Fruit fly (Drosophila melanogaster) whole organism, pupa: Measurements from ENCODE around the gene mei-217.

Experiments used
- CG10348 ChIP-seq: fragments of 200-800 bp; sonication (Bioruptor generic); IDR thresholded peaks from 2 replicates; pipeline ENCODE4 v1.3.6; 2022; ENCODE audit warnings: missing biosample characterization, missing genetic modification characterization
- CG12605 ChIP-seq: fragments of 200-800 bp; sonication (Bioruptor generic); IDR thresholded peaks from 2 replicates; pipeline ENCODE4 v1.3.6; 2022; ENCODE audit warnings: missing biosample characterization, missing genetic modification characterization
- CG13204 ChIP-seq: fragments of 200-800 bp; sonication (Bioruptor generic); optimal IDR thresholded peaks from 2 replicates; lab custom pipeline; 2018; ENCODE audit warnings: missing biosample characterization, mild to moderate bottlenecking, missing genetic modification characterization, moderate library complexity
- CG14655 ChIP-seq: fragments of 200-800 bp; sonication (Bioruptor generic); optimal IDR thresholded peaks from 3 replicates; lab custom pipeline; 2017; ENCODE audit warnings: mild to moderate bottlenecking, missing biosample characterization, missing genetic modification reagents, missing genetic modification characterization
- CG15710 ChIP-seq: fragments of 200-800 bp; sonication (Bioruptor generic); optimal IDR thresholded peaks from 2 replicates; lab custom pipeline; 2018; ENCODE audit warnings: missing biosample characterization, mild to moderate bottlenecking, missing genetic modification characterization, moderate library complexity
- CG17806 ChIP-seq: fragments of 200-800 bp; sonication (Bioruptor generic); optimal IDR thresholded peaks from 2 replicates; lab custom pipeline; 2018; ENCODE audit warnings: missing biosample characterization, mild to moderate bottlenecking, missing genetic modification characterization, moderate library complexity
- CG32121 ChIP-seq: fragments of 200-800 bp; sonication (Bioruptor generic); IDR thresholded peaks from 2 replicates; pipeline ENCODE4 v1.3.6; 2022; ENCODE audit warnings: missing biosample characterization, missing genetic modification characterization
- CG34367 ChIP-seq: fragments of 200-800 bp; sonication (Bioruptor generic); optimal IDR thresholded peaks from 2 replicates; lab custom pipeline; 2018; ENCODE audit warnings: missing biosample characterization, mild to moderate bottlenecking, missing genetic modification characterization
- CG4496 ChIP-seq: fragments of 200-800 bp; sonication (Bioruptor generic); IDR thresholded peaks from 3 replicates; pipeline ENCODE4 v1.3.6; 2022; ENCODE audit warnings: missing biosample characterization, missing genetic modification characterization
- CG8159 ChIP-seq: fragments of 200-800 bp; sonication (Bioruptor generic); optimal IDR thresholded peaks from 3 replicates; lab custom pipeline; 2018; ENCODE audit warnings: missing biosample characterization, mild to moderate bottlenecking, missing genetic modification characterization, moderate library complexity
- CG8301 ChIP-seq: fragments of 200-800 bp; sonication (Bioruptor generic); optimal IDR thresholded peaks from 2 replicates; lab custom pipeline; 2018; ENCODE audit warnings: missing biosample characterization, mild to moderate bottlenecking, missing genetic modification characterization
- CG9948 ChIP-seq: fragments of 200-800 bp; sonication (Bioruptor generic); optimal IDR thresholded peaks from 2 replicates; lab custom pipeline; 2018; ENCODE audit warnings: missing biosample characterization, mild to moderate bottlenecking, missing genetic modification characterization, moderate library complexity
- D1 ChIP-seq: fragments of 200-800 bp; sonication (Bioruptor generic); optimal IDR thresholded peaks from 2 replicates; lab custom pipeline; 2018; ENCODE audit warnings: missing biosample characterization, mild to moderate bottlenecking, missing genetic modification characterization, moderate library complexity
- EcR ChIP-seq: fragments of 200-800 bp; sonication (Bioruptor generic); optimal IDR thresholded peaks from 3 replicates; lab custom pipeline; 2019; ENCODE audit warnings: missing biosample characterization, missing genetic modification characterization, mild to moderate bottlenecking, moderate library complexity, missing genetic modification reagents
- Ets98B ChIP-seq: fragments of 200-800 bp; sonication (Bioruptor generic); IDR thresholded peaks from 2 replicates; pipeline ENCODE4 v1.3.6; 2022; ENCODE audit warnings: missing biosample characterization, missing genetic modification characterization
- Pif1A ChIP-seq: fragments of 200-800 bp; sonication (Bioruptor generic); optimal IDR thresholded peaks from 3 replicates; lab custom pipeline; 2016; ENCODE audit warnings: missing biosample characterization, missing genetic modification characterization
- Pif1B ChIP-seq: fragments of 200-800 bp; sonication (Bioruptor generic); optimal IDR thresholded peaks from 3 replicates; lab custom pipeline; 2016; ENCODE audit warnings: missing biosample characterization, missing genetic modification characterization
- Snoo ChIP-seq: fragments of 200-800 bp; sonication (Bioruptor generic); optimal IDR thresholded peaks from 3 replicates; lab custom pipeline; 2017; ENCODE audit warnings: missing biosample characterization, mild to moderate bottlenecking, missing genetic modification characterization, inconsistent platforms
- fd96Ca ChIP-seq: fragments of 200-800 bp; sonication (Bioruptor generic); IDR thresholded peaks from 3 replicates; pipeline ENCODE4 v1.3.6; 2022; ENCODE audit warnings: missing biosample characterization, missing genetic modification characterization
- gl ChIP-seq: fragments of 200-800 bp; sonication (Bioruptor generic); optimal IDR thresholded peaks from 2 replicates; lab custom pipeline; 2018; ENCODE audit warnings: missing biosample characterization, mild to moderate bottlenecking, missing genetic modification characterization
- rn ChIP-seq: fragments of 200-800 bp; sonication (Bioruptor generic); IDR thresholded peaks from 2 replicates; pipeline ENCODE4 v1.3.6; 2022; ENCODE audit warnings: missing biosample characterization, missing genetic modification characterization

Gene mei-217

dm6 chrX:17113324-17113723, 29.5 kb downstream of the mei-217 start:
- TF ChIP-seq CG34367 (tag; lab: Kevin White, UChicago) (peak; percentile 63), CG14655 (GFP tag; lab: Kevin White, UChicago) (peak; percentile 62), EcR (GFP tag; lab: Kevin White, UChicago) (no peak), CG8159 (tag; lab: Kevin White, UChicago) (peak; percentile 62), gl (tag; lab: Kevin White, UChicago) (no peak), D1 (tag; lab: Kevin White, UChicago) (no peak), CG8301 (peak; percentile 34), CG10348 (no peak), CG12605 (GFP tag; lab: Robert Waterston, UW) (no peak), CG17806 (tag; lab: Kevin White, UChicago) (peak; percentile 42), CG9948 (peak; percentile 70), CG13204 (GFP tag; lab: Kevin White, UChicago) (no peak), CG15710 (peak; percentile 68), fd96Ca (GFP tag; lab: Robert Waterston, UW) (peak; percentile 47; the same call in 1 of the 3 replicates), rn (GFP tag; lab: Robert Waterston, UW) (no peak), CG32121 (peak; percentile 59), Snoo (tag; lab: Kevin White, UChicago) (peak; percentile 68), Pif1B (GFP tag; lab: Kevin White, UChicago) (peak; percentile 70), Ets98B (GFP tag; lab: Robert Waterston, UW) (peak; percentile 53; the same call in 1 of the 2 replicates), CG4496 (GFP tag; lab: Robert Waterston, UW) (peak; percentile 59; the same call in 1 of the 3 replicates), Pif1A (peak; percentile 8)

dm6 chrX:17111958-17112953, 30.5 kb downstream of the mei-217 start:
- TF ChIP-seq CG10348 (no peak), CG8301 (peak; percentile 46), gl (tag; lab: Kevin White, UChicago) (no peak), CG15710 (peak; percentile 32), CG17806 (tag; lab: Kevin White, UChicago) (peak; percentile 21), CG13204 (GFP tag; lab: Kevin White, UChicago) (no peak), EcR (GFP tag; lab: Kevin White, UChicago) (peak; percentile 93), CG4496 (GFP tag; lab: Robert Waterston, UW) (peak; percentile 39; the same call in 1 of the 3 replicates), CG8159 (tag; lab: Kevin White, UChicago) (peak; percentile 52), CG34367 (tag; lab: Kevin White, UChicago) (peak; percentile 10), CG9948 (peak; percentile 33), CG14655 (GFP tag; lab: Kevin White, UChicago) (peak; percentile 78), CG12605 (GFP tag; lab: Robert Waterston, UW) (no peak)

dm6 chrX:17111274-17111673, 31.5 kb downstream of the mei-217 start:
- TF ChIP-seq CG32121, result peak; percentile 9; the same call in 1 of the 2 replicates
- TF ChIP-seq CG8301, result peak; percentile 34
- TF ChIP-seq D1 (tag; lab: Kevin White, UChicago), result no peak
- peak; percentile 59; the same call in 2 of the 3 replicates for TF ChIP-seq CG4496 (GFP tag; lab: Robert Waterston, UW)
- peak; percentile 16 for TF ChIP-seq CG9948
- no peak for TF ChIP-seq rn (GFP tag; lab: Robert Waterston, UW)
- TF ChIP-seq Pif1A, result peak; percentile 13
- TF ChIP-seq CG14655 (GFP tag; lab: Kevin White, UChicago), result peak; percentile 63
- TF ChIP-seq Pif1B (GFP tag; lab: Kevin White, UChicago), result peak; percentile 31

- TF ChIP-seq Ets98B (GFP tag; lab: Robert Waterston, UW), result no peak
- TF ChIP-seq, all 21 proteins: peak for 0
Observed at dm6 chrX:17110556-17111177, 32.1 kb downstream of the mei-217 start.

- TF ChIP-seq CG13204 (GFP tag; lab: Kevin White, UChicago), result no peak
- 0 out of 3 replicates have a peak, but pooled peaks have one; percentile 19 for TF ChIP-seq fd96Ca (GFP tag; lab: Robert Waterston, UW)
- TF ChIP-seq CG8301, result no peak
- TF ChIP-seq CG8159 (tag; lab: Kevin White, UChicago), result no peak
Observed at dm6 chrX:17109673-17110072, 33.1 kb downstream of the mei-217 start.

dm6 chrX:17108000-17108399, 34.8 kb downstream of the mei-217 start:
- TF ChIP-seq CG10348, result no peak
- TF ChIP-seq CG8159 (tag; lab: Kevin White, UChicago), result peak; percentile 3
- peak; percentile 19 for TF ChIP-seq Pif1B (GFP tag; lab: Kevin White, UChicago)
- TF ChIP-seq CG15710, result no peak
- TF ChIP-seq CG13204 (GFP tag; lab: Kevin White, UChicago), result no peak
